Worm (Caenorhabditis elegans): Measurements from ENCODE around the gene srbc-10.

ce11 chrV:7497440-7497839 is 4.6 kb upstream of the srbc-10 start, which contains the start of gene srh-79:
- TF ChIP-seq lin-32 (GFP tag; optimal IDR thresholded peaks at IDR 0.05) (no peak), unc-39 (tag; optimal IDR thresholded peaks at IDR 0.05) (no peak), unc-120 (tag; optimal IDR thresholded peaks at IDR 0.05; ENCODE audit: poor library complexity, severe bottlenecking) (no peak), elt-1 (tag; optimal IDR thresholded peaks at IDR 0.05; ENCODE audit: borderline replicate concordance, insufficient read depth) (no peak), elt-3 (tag; optimal IDR thresholded peaks at IDR 0.05) (no peak), ces-1 (GFP tag; optimal IDR thresholded peaks at IDR 0.05) (no peak), lsy-2 (tag; optimal IDR thresholded peaks at IDR 0.05) (no peak), nhr-28 (tag; optimal IDR thresholded peaks at IDR 0.05) (no peak), ceh-39 (tag; optimal IDR thresholded peaks at IDR 0.05) (no peak)
